Worm (Caenorhabditis elegans) whole organism, L4/young adult: ENCODE results near the gene Y46G5A.34.

ENCODE experiments used
- W03F9.2 ChIP-seq: fragments of 150-350 bp; optimal IDR thresholded peaks from 2 replicates; lab custom pipeline; 2014; ENCODE audit warnings: missing biosample characterization, missing genetic modification characterization
- him-1 ChIP-seq: sonication (generic microtip); optimal IDR thresholded peaks from 2 replicates; lab custom pipeline; 2016; ENCODE audit warnings: missing genotype, missing genetic modification reagents, missing genetic modification characterization, missing compliant biosample characterization

DNA sequence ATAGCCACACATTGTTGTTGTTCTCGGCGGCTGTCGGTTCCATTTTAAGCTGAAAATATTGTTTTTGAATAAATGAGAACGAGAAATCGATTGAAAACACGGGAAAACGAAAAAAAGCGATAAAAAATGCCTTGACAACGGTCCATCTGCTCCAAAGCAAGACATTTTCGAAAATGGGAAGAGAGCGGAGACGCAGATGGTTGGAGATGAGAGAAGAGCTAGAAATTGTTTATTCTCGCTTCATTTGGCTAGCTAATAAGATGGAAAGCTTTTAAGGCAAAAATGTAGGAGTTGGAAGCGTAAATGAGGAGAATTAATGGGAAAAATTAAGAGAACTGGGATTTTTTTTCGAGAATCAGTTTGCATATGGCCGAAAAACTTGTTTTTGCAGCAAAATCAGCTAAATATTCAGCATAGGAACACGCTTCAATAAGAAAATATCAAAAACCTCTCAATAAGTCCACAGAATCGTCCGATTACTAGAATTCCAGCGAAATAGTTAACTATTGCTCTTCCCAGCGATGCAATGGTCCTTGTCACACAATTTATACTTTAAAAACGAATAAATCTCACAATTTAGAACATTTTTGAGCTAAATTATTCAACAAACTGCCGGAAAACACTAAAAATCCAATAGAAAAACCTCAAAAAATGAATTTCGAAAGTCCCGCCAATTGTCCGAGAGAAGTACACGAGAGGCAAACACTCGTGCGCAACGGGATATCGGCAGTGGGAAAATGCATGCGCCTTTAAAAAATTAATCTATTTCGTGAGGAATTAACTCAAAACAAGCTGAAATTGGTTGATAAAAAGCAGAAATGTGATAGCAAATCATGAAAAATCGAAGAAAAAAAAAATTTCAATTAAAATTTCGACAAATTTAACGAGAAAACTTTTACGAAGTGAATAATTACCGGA is 37.9 kb upstream of the Y46G5A.34 start, which contains the start of gene pisy-1:
- TF ChIP-seq W03F9.2 (tag; lab: Kevin White, UChicago) (no peak), him-1 (tag; lab: Kevin White, UChicago) (no peak)
